Worm (Caenorhabditis elegans) whole organism, midembryonic: ENCODE data around the gene lnkn-1.

Experiments used
- T22C8.4 ChIP-seq: fragments of 200-800 bp; sonication (Bioruptor generic); IDR thresholded peaks from 2 replicates; pipeline ENCODE4 v1.3.6; 2022; ENCODE audit warnings: missing genetic modification characterization, missing compliant biosample characterization
- cog-1 ChIP-seq: sonication (generic microtip); optimal IDR thresholded peaks from 2 replicates; lab custom pipeline; 2016; ENCODE audit warnings: missing genetic modification characterization, missing compliant biosample characterization
- flt-1 ChIP-seq: fragments of 200-800 bp; sonication (Bioruptor generic); IDR thresholded peaks from 2 replicates; pipeline ENCODE4 v1.3.6; 2022; ENCODE audit warnings: missing genetic modification characterization, missing compliant biosample characterization
- klf-2 ChIP-seq: fragments of 200-800 bp; sonication (Bioruptor generic); conservative IDR thresholded peaks from 2 replicates; pipeline ENCODE4 v1.3.6; 2022; ENCODE audit warnings: missing genetic modification reagents, missing genetic modification characterization, missing compliant biosample characterization
- med-1 ChIP-seq: sonication (generic microtip); optimal IDR thresholded peaks from 2 replicates; lab custom pipeline; 2017; ENCODE audit warnings: missing genetic modification characterization, mild to moderate bottlenecking, missing compliant biosample characterization, antibody characterized with exemption, missing genetic modification reagents; ENCODE audit not compliant: insufficient read depth
- ref-1 ChIP-seq: fragments of 200-800 bp; sonication (Bioruptor generic); conservative IDR thresholded peaks from 2 replicates; pipeline ENCODE4 v1.3.6; 2022; ENCODE audit warnings: missing genetic modification reagents, missing genetic modification characterization, missing compliant biosample characterization
- tab-1 ChIP-seq: fragments of 200-800 bp; sonication (Bioruptor generic); IDR thresholded peaks from 2 replicates; pipeline ENCODE4 v1.3.6; 2022; ENCODE audit warnings: missing genetic modification characterization, missing compliant biosample characterization
- ztf-23 ChIP-seq: fragments of 200-800 bp; sonication (Bioruptor generic); IDR thresholded peaks from 2 replicates; pipeline ENCODE4 v1.3.6; 2022; ENCODE audit warnings: missing genetic modification reagents, missing genetic modification characterization, missing compliant biosample characterization
- ztf-29 ChIP-seq: fragments of 200-800 bp; sonication (Bioruptor generic); IDR thresholded peaks from 2 replicates; pipeline ENCODE4 v1.3.6; 2022; ENCODE audit warnings: missing genetic modification reagents, missing genetic modification characterization, missing compliant biosample characterization

lnkn-1 gene

DNA sequence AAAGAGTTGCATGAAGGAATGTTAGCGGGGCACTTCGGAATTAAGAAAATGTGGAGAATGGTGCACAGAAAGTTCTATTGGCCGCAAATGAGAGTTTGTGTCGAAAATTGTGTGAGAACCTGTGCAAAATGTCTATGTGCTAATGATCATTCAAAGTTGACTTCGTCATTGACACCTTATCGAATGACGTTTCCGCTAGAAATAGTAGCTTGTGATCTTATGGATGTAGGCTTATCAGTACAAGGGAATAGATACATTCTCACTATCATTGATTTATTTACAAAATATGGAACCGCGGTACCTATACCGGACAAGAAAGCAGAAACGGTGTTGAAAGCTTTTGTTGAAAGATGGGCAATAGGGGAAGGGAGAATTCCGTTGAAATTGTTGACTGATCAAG is 31.5 kb upstream of the lnkn-1 start:
- no peak for TF ChIP-seq ztf-23 (GFP tag; lab: Robert Waterston, UW)
- no peak for TF ChIP-seq T22C8.4 (GFP tag; lab: Robert Waterston, UW)
- TF ChIP-seq klf-2 (GFP tag; lab: Robert Waterston, UW), result no peak
- TF ChIP-seq ztf-29 (GFP tag; lab: Robert Waterston, UW), result no peak
- TF ChIP-seq tab-1, result no peak
- TF ChIP-seq ref-1, result no peak
- no peak for TF ChIP-seq flt-1 (GFP tag; lab: Robert Waterston, UW)
- no peak for TF ChIP-seq cog-1 (tag; lab: Kevin White, UChicago)
- TF ChIP-seq med-1 (GFP tag; lab: Kevin White, UChicago), result no peak

DNA sequence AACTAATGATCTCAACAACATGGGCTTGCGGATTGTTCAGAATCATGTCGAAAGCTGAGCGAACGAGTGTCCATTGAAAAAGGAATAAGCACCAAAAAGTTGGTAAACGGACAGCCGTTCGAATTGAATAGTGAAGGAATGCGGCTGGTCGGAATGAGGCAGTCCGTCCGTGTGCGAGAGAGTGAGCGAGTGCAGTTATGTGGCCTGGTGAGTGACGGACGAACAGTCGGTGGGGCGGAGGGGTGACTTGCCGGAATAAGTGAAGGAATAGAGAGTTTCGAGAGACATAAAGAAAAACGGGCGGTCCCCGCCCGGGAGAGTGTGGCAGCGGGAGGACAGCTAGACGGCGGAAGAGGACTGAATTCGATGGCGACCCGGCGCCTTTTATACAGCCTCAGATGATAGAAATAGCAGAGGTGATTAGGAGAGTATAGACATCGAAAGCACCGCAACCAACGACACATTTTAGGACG is 24.7 kb upstream of the lnkn-1 start:
- TF ChIP-seq cog-1 (tag; lab: Kevin White, UChicago) (peak; percentile 11), flt-1 (GFP tag; lab: Robert Waterston, UW) (0 out of 2 replicates have a peak, but pooled peaks have one; percentile 54), T22C8.4 (GFP tag; lab: Robert Waterston, UW) (no peak), ztf-23 (GFP tag; lab: Robert Waterston, UW) (peak; percentile 57; the same call in 1 of the 2 replicates), med-1 (GFP tag; lab: Kevin White, UChicago) (no peak), tab-1 (peak; percentile 51; the same call in 1 of the 2 replicates)

ce11 chrIII:8866038-8866437 is 24.0 kb upstream of the lnkn-1 start:
- no peak for TF ChIP-seq ref-1
- no peak for TF ChIP-seq cog-1 (tag; lab: Kevin White, UChicago)
- no peak for TF ChIP-seq ztf-23 (GFP tag; lab: Robert Waterston, UW)

ce11 chrIII:8866983-8867842 is 22.8 kb upstream of the lnkn-1 start:
- TF ChIP-seq ztf-29 (GFP tag; lab: Robert Waterston, UW) (no peak), flt-1 (GFP tag; lab: Robert Waterston, UW) (no peak), cog-1 (tag; lab: Kevin White, UChicago) (no peak), T22C8.4 (GFP tag; lab: Robert Waterston, UW) (no peak), klf-2 (GFP tag; lab: Robert Waterston, UW) (no peak), ztf-23 (GFP tag; lab: Robert Waterston, UW) (no peak), med-1 (GFP tag; lab: Kevin White, UChicago) (no peak), tab-1 (no peak), ref-1 (no peak)

DNA sequence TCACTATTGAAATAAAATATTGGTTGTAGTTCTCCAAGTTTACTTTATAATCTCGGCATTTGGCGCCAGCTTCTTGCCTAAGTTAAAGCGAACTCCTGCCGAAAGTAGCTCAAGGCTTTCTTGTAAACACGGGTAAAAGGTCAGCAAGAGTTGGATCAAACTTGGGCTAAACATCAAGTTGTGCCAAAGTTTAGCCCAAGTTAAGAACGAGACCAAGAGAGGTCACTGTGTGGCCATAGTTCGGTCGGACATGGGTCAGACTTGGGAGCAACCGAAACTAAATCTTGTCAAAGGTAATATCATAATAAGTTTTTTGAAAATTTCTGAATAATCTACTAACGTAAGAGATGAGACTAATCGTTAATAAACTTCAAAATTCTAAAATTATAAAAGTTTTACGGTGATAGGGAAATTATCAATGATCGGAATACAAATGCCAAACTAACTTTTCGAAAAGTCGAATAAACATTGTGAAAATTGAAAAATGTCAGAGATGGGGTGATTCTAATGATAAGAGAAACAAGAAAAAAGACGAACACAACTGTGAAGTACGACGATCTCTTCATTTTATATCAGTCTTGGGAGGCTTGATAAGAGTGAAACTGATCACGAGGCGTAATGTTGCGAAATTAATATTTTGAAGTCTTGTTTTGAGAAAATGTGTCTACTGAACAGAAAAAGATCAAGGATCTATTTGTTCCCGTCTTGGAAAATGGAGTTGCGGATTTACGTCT is 21.9 kb upstream of the lnkn-1 start:
- no peak for TF ChIP-seq klf-2 (GFP tag; lab: Robert Waterston, UW)
- TF ChIP-seq T22C8.4 (GFP tag; lab: Robert Waterston, UW), result no peak
- no peak for TF ChIP-seq cog-1 (tag; lab: Kevin White, UChicago)
- TF ChIP-seq ref-1, result no peak
- TF ChIP-seq tab-1, result no peak
- TF ChIP-seq flt-1 (GFP tag; lab: Robert Waterston, UW), result no peak
- TF ChIP-seq ztf-23 (GFP tag; lab: Robert Waterston, UW), result no peak
- no peak for TF ChIP-seq ztf-29 (GFP tag; lab: Robert Waterston, UW)

DNA sequence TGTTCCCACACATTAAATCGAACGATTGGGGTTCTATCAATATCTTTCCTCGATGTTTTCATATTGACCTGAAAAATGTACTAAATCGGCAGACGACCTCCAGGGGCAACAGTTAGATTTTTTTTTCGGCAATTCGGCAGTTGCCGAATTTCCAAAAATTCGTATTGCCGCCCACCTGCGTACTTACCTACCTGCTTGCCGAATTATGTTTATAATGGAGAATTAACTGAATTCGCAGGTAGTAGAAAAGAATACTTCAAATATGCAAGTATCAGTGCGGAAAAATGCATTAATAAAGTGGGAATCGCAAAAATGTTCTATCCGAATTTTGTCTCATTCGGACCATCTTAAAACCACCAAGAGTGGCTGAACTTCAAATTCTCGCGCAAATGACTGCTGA is 20.4 kb upstream of the lnkn-1 start:
- TF ChIP-seq T22C8.4 (GFP tag; lab: Robert Waterston, UW), result no peak
- TF ChIP-seq med-1 (GFP tag; lab: Kevin White, UChicago), result no peak
- TF ChIP-seq flt-1 (GFP tag; lab: Robert Waterston, UW), result no peak
- no peak for TF ChIP-seq klf-2 (GFP tag; lab: Robert Waterston, UW)
- TF ChIP-seq ref-1, result no peak
- no peak for TF ChIP-seq tab-1
- TF ChIP-seq ztf-23 (GFP tag; lab: Robert Waterston, UW), result no peak
- no peak for TF ChIP-seq cog-1 (tag; lab: Kevin White, UChicago)
- no peak for TF ChIP-seq ztf-29 (GFP tag; lab: Robert Waterston, UW)

ce11 chrIII:8873045-8873457 is 17.0 kb upstream of the lnkn-1 start:
- TF ChIP-seq cog-1 (tag; lab: Kevin White, UChicago), result peak; percentile 1
- no peak; the same call in 1 of the 2 replicates for TF ChIP-seq ztf-23 (GFP tag; lab: Robert Waterston, UW)
- TF ChIP-seq med-1 (GFP tag; lab: Kevin White, UChicago), result no peak
- peak; percentile 58; the same call in 1 of the 2 replicates for TF ChIP-seq T22C8.4 (GFP tag; lab: Robert Waterston, UW)
- no peak for TF ChIP-seq ref-1
- no peak for TF ChIP-seq klf-2 (GFP tag; lab: Robert Waterston, UW)
- TF ChIP-seq tab-1, result no peak
- 0 out of 2 replicates have a peak, but pooled peaks have one; percentile 41 for TF ChIP-seq flt-1 (GFP tag; lab: Robert Waterston, UW)
- no peak for TF ChIP-seq ztf-29 (GFP tag; lab: Robert Waterston, UW)

DNA sequence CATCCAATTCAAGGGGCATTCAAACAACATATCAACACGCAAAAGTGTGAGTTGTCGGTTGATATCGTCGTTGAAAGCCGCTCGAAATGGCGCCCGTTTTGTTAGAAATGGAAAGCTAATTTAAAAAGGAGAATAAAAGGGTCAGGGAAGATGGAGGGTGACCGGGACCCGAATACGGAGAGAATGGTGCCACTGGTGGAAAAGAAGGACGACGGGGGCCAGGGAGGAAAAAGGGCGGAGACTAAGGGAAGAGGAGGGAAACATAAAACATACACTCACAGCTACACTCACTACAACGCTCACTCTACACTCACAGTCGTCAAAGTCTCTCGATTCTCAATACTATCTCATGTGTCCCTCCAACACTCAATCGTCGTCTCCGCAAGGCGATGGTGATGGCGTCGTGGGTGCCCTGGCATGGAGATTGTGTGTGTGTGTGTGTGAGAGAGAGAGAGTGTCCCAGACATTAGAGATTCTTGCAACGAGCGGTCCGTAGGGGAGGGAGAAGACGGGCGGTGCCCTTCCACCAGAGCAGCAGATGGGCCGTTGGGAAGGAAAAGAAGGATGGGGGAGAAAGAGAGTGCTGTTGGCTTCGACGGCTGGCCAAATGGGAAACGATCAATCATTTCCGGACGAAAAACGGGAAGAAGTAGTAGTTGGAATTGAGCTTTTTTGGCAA is 15.9 kb upstream of the lnkn-1 start:
- TF ChIP-seq flt-1 (GFP tag; lab: Robert Waterston, UW) (peak; percentile 65; the same call in 1 of the 2 replicates), klf-2 (GFP tag; lab: Robert Waterston, UW) (no peak), ztf-23 (GFP tag; lab: Robert Waterston, UW) (peak; percentile 56; the same call in 1 of the 2 replicates), tab-1 (0 out of 2 replicates have a peak, but pooled peaks have one; percentile 61), ztf-29 (GFP tag; lab: Robert Waterston, UW) (no peak), ref-1 (no peak), cog-1 (tag; lab: Kevin White, UChicago) (peak; percentile 85), med-1 (GFP tag; lab: Kevin White, UChicago) (no peak), T22C8.4 (GFP tag; lab: Robert Waterston, UW) (no peak)
